Fruit fly (Drosophila melanogaster) whole organism, adult: Measurements from ENCODE around the gene CG18586.

Source experiments
- CG11617 ChIP-seq: fragments of 200-800 bp; sonication (Bioruptor generic); optimal IDR thresholded peaks from 2 replicates; lab custom pipeline; 2017; ENCODE audit warnings: mild to moderate bottlenecking, missing biosample characterization, missing genetic modification reagents, missing genetic modification characterization
- CG1620 ChIP-seq: fragments of 200-800 bp; sonication (Bioruptor generic); optimal IDR thresholded peaks from 2 replicates; lab custom pipeline; 2016; ENCODE audit warnings: missing biosample characterization, missing genetic modification characterization
- CG33017 ChIP-seq: fragments of 200-800 bp; sonication (Bioruptor generic); optimal IDR thresholded peaks from 2 replicates; lab custom pipeline; 2018; ENCODE audit warnings: missing biosample characterization, mild to moderate bottlenecking, missing genetic modification characterization, moderate library complexity
- CG7101 ChIP-seq: fragments of 200-800 bp; sonication (Bioruptor generic); optimal IDR thresholded peaks from 2 replicates; lab custom pipeline; 2018; ENCODE audit warnings: missing biosample characterization, mild to moderate bottlenecking, missing genetic modification characterization, moderate library complexity
- Hr96 ChIP-seq: fragments of 200-800 bp; sonication (Bioruptor generic); optimal IDR thresholded peaks from 2 replicates; lab custom pipeline; 2016; ENCODE audit warnings: missing biosample characterization, missing genetic modification characterization
- Mnt ChIP-seq: fragments of 200-800 bp; sonication (Bioruptor generic); optimal IDR thresholded peaks from 2 replicates; lab custom pipeline; 2016; ENCODE audit warnings: missing biosample characterization, mild to moderate bottlenecking, missing genetic modification characterization
- bab1 ChIP-seq: fragments of 200-800 bp; sonication (Bioruptor generic); optimal IDR thresholded peaks from 3 replicates; lab custom pipeline; 2019; ENCODE audit warnings: missing biosample characterization, mild to moderate bottlenecking, missing genetic modification characterization, moderate library complexity
- cic ChIP-seq: fragments of 200-800 bp; sonication (Bioruptor generic); optimal IDR thresholded peaks from 2 replicates; lab custom pipeline; 2017; ENCODE audit warnings: missing biosample characterization, mild to moderate bottlenecking, missing genetic modification characterization, moderate library complexity
- cnc ChIP-seq, 2 experiments: fragments of >200 bp; optimal IDR thresholded peaks; 2 replicates each; lab custom pipeline; 2017
- kay ChIP-seq: fragments of 200-800 bp; sonication (Bioruptor generic); peaks from one replicate; lab custom pipeline; 2016; ENCODE audit warnings: missing biosample characterization, missing genetic modification characterization, borderline replicate concordance
- ovo ChIP-seq: fragments of 200-800 bp; sonication (Bioruptor generic); optimal IDR thresholded peaks from 2 replicates; lab custom pipeline; 2016; ENCODE audit warnings: missing biosample characterization, missing genetic modification characterization
- tj ChIP-seq: fragments of 200-800 bp; sonication (Bioruptor generic); optimal IDR thresholded peaks from 3 replicates; lab custom pipeline; 2017; ENCODE audit warnings: missing biosample characterization, mild to moderate bottlenecking, missing genetic modification characterization, moderate library complexity

- TF ChIP-seq ovo (GFP tag; lab: Kevin White, UChicago) (no peak), CG7101 (tag; lab: Kevin White, UChicago) (no peak), cic (GFP tag; lab: Kevin White, UChicago) (no peak), cnc (optimal IDR thresholded peaks at IDR 0.05; lab: Kevin White, UChicago) (no peak), CG1620 (no peak), Hr96 (GFP tag; lab: Kevin White, UChicago) (no peak), kay (no peak), Mnt (no peak), CG33017 (no peak), bab1 (no peak), CG11617 (GFP tag; lab: Kevin White, UChicago) (no peak), tj (GFP tag; lab: Kevin White, UChicago) (no peak)
Measured at dm6 chr3L:5838880-5839279, 34.2 kb upstream of the CG18586 start.
